Fruit fly (Drosophila melanogaster) whole organism, embryonic: ENCODE results near the gene Kaz-m1.
A peak's percentile ranks its signal among the peaks of the same experiment; 100 is the strongest.

Experiments
- Abd-B ChIP-seq: fragments of 200-800 bp; sonication (Bioruptor generic); optimal IDR thresholded peaks from 2 replicates; lab custom pipeline; 2018; ENCODE audit warnings: missing biosample characterization, mild to moderate bottlenecking, missing genetic modification characterization, moderate library complexity
- CG1024 ChIP-seq: fragments of 200-800 bp; sonication (Bioruptor generic); IDR thresholded peaks from 2 replicates; pipeline ENCODE4 v1.3.6; 2022; ENCODE audit warnings: missing biosample characterization, missing genetic modification characterization
- CG10979 ChIP-seq: fragments of 200-800 bp; sonication (Bioruptor generic); optimal IDR thresholded peaks from 2 replicates; lab custom pipeline; 2018; ENCODE audit warnings: missing biosample characterization, mild to moderate bottlenecking, missing genetic modification characterization, moderate library complexity
- CG11398 ChIP-seq: fragments of 200-800 bp; sonication (Bioruptor generic); optimal IDR thresholded peaks from 2 replicates; lab custom pipeline; 2016; ENCODE audit warnings: missing biosample characterization, missing genetic modification characterization
- CG12071 ChIP-seq: fragments of 200-800 bp; sonication (Bioruptor generic); optimal IDR thresholded peaks from 3 replicates; lab custom pipeline; 2018; ENCODE audit warnings: missing biosample characterization, mild to moderate bottlenecking, missing genetic modification characterization
- CG12744 ChIP-seq: fragments of 200-800 bp; sonication (Bioruptor generic); optimal IDR thresholded peaks from 2 replicates; lab custom pipeline; 2016; ENCODE audit warnings: missing biosample characterization, missing genetic modification characterization
- CG13775 ChIP-seq: fragments of 200-800 bp; sonication (Bioruptor generic); optimal IDR thresholded peaks from 3 replicates; lab custom pipeline; 2017; ENCODE audit warnings: missing biosample characterization, mild to moderate bottlenecking, missing genetic modification characterization
- CG14014 ChIP-seq: fragments of 200-800 bp; sonication (Bioruptor generic); IDR thresholded peaks from 2 replicates; pipeline ENCODE4 v1.3.6; 2022; ENCODE audit warnings: missing biosample characterization, missing genetic modification characterization
- CG14050 ChIP-seq: fragments of 200-800 bp; sonication (Bioruptor generic); IDR thresholded peaks from 3 replicates; pipeline ENCODE4 v1.3.6; 2022; ENCODE audit warnings: missing biosample characterization, missing genetic modification characterization
- CG17359 ChIP-seq: fragments of 200-800 bp; sonication (Bioruptor generic); optimal IDR thresholded peaks from 3 replicates; lab custom pipeline; 2018; ENCODE audit warnings: missing biosample characterization, mild to moderate bottlenecking, missing genetic modification characterization, moderate library complexity
- CG17912 ChIP-seq: fragments of 200-800 bp; sonication (Bioruptor generic); optimal IDR thresholded peaks from 2 replicates; lab custom pipeline; 2018; ENCODE audit warnings: missing biosample characterization, mild to moderate bottlenecking, missing genetic modification characterization
- CG2712 ChIP-seq: fragments of 200-800 bp; optimal IDR thresholded peaks from 3 replicates; lab custom pipeline; 2019; ENCODE audit warnings: missing biosample characterization, mild to moderate bottlenecking, missing genetic modification characterization, moderate library complexity
- CG3995 ChIP-seq: fragments of 200-800 bp; sonication (Bioruptor generic); optimal IDR thresholded peaks from 3 replicates; lab custom pipeline; 2016; ENCODE audit warnings: missing biosample characterization, missing genetic modification characterization
- CG4404 ChIP-seq: fragments of 200-800 bp; sonication (Bioruptor generic); IDR thresholded peaks from 2 replicates; pipeline ENCODE4 v1.3.6; 2022; ENCODE audit warnings: missing biosample characterization, missing genetic modification characterization
- CG8089 ChIP-seq: fragments of 200-800 bp; sonication (Bioruptor generic); optimal IDR thresholded peaks from 3 replicates; lab custom pipeline; 2016; ENCODE audit warnings: missing biosample characterization, missing genetic modification characterization
- CG8359 ChIP-seq: fragments of 200-800 bp; sonication (Bioruptor generic); optimal IDR thresholded peaks from 2 replicates; lab custom pipeline; 2017; ENCODE audit warnings: missing biosample characterization, mild to moderate bottlenecking, missing genetic modification characterization, borderline replicate concordance
- CG9797 ChIP-seq: fragments of 200-800 bp; sonication (Bioruptor generic); optimal IDR thresholded peaks from 3 replicates; lab custom pipeline; 2018; ENCODE audit warnings: missing biosample characterization, mild to moderate bottlenecking, missing genetic modification characterization
- D ChIP-seq, 2 experiments: fragments of 200-800 bp in 1 of 2; fragments of >200 bp in 1 of 2; sonication (Bioruptor generic) in 1 of 2; optimal IDR thresholded peaks; 2 replicates in 1 of 2; 3 replicates in 1 of 2; lab custom pipeline; 2017; ENCODE audit warnings: mild to moderate bottlenecking in 1 of 2, missing biosample characterization in 1 of 2, missing genetic modification characterization in 1 of 2, missing genetic modification reagents in 1 of 2
- Dad ChIP-seq: fragments of 200-800 bp; sonication (Bioruptor generic); optimal IDR thresholded peaks from 3 replicates; lab custom pipeline; 2016; ENCODE audit warnings: missing biosample characterization, missing genetic modification characterization
- Eip74EF ChIP-seq, 2 experiments: fragments of 200-800 bp in 1 of 2; fragments of >200 bp in 1 of 2; sonication (Bioruptor generic) in 1 of 2; optimal IDR thresholded peaks; 2 replicates each; lab custom pipeline; 2017 to 2019; ENCODE audit warnings: missing biosample characterization in 2 of 2, missing genetic modification characterization in 2 of 2, mild to moderate bottlenecking in 1 of 2, moderate library complexity in 1 of 2
- Fer3 ChIP-seq: fragments of 200-800 bp; sonication (Bioruptor generic); optimal IDR thresholded peaks from 2 replicates; lab custom pipeline; 2018; ENCODE audit warnings: missing biosample characterization, mild to moderate bottlenecking, missing genetic modification characterization, moderate library complexity
- GATAe ChIP-seq: fragments of 200-800 bp; sonication (Bioruptor generic); conservative IDR thresholded peaks from 2 replicates; pipeline ENCODE4 v1.3.6; 2022; ENCODE audit warnings: missing biosample characterization, missing genetic modification characterization
- HmgZ ChIP-seq: fragments of 200-800 bp; sonication (Bioruptor generic); optimal IDR thresholded peaks from 2 replicates; lab custom pipeline; 2018; ENCODE audit warnings: missing biosample characterization, mild to moderate bottlenecking, missing genetic modification characterization
- Hr51 ChIP-seq, 2 experiments: fragments of 200-800 bp; sonication (Bioruptor generic); optimal IDR thresholded peaks; 2 replicates in 1 of 2; 3 replicates in 1 of 2; lab custom pipeline; 2016 to 2018; ENCODE audit warnings: missing biosample characterization in 2 of 2, missing genetic modification characterization in 2 of 2, mild to moderate bottlenecking in 1 of 2, moderate library complexity in 1 of 2
- Lim3 ChIP-seq: fragments of 200-800 bp; sonication (Bioruptor generic); IDR thresholded peaks from 2 replicates; pipeline ENCODE4 v1.3.6; 2022; ENCODE audit warnings: missing biosample characterization, missing genetic modification characterization
- Nf-YC ChIP-seq: fragments of 200-800 bp; optimal IDR thresholded peaks from 3 replicates; lab custom pipeline; 2019; ENCODE audit warnings: missing biosample characterization, mild to moderate bottlenecking, missing genetic modification characterization, moderate library complexity
- Opbp ChIP-seq: fragments of 200-800 bp; sonication (Bioruptor generic); IDR thresholded peaks from 3 replicates; pipeline ENCODE4 v1.3.6; 2022; ENCODE audit warnings: missing biosample characterization, missing genetic modification characterization; ENCODE audit not compliant: partially characterized antibody
- Tbp ChIP-seq: fragments of >200 bp; optimal IDR thresholded peaks from 2 replicates; lab custom pipeline; 2018; ENCODE audit warnings: missing biosample characterization, missing genetic modification characterization
- ash1 ChIP-seq: fragments of 200-800 bp; sonication (Bioruptor generic); optimal IDR thresholded peaks from 2 replicates; lab custom pipeline; 2018; ENCODE audit warnings: missing biosample characterization, mild to moderate bottlenecking, missing genetic modification characterization
- bbx ChIP-seq: fragments of 200-800 bp; sonication (Bioruptor generic); IDR thresholded peaks from 2 replicates; pipeline ENCODE4 v1.3.6; 2022; ENCODE audit warnings: missing biosample characterization, missing genetic modification characterization; ENCODE audit not compliant: partially characterized antibody
- chif ChIP-seq, 2 experiments: fragments of 200-800 bp; sonication (Bioruptor generic); optimal IDR thresholded peaks; 3 replicates each; lab custom pipeline; 2016; ENCODE audit warnings: missing biosample characterization in 2 of 2, missing genetic modification characterization in 2 of 2
- dmrt99B ChIP-seq: fragments of 200-800 bp; sonication (Bioruptor generic); optimal IDR thresholded peaks from 2 replicates; lab custom pipeline; 2018; ENCODE audit warnings: missing biosample characterization, mild to moderate bottlenecking, missing genetic modification characterization, moderate library complexity
- exex ChIP-seq: fragments of 200-800 bp; sonication (Bioruptor generic); optimal IDR thresholded peaks from 4 replicates; lab custom pipeline; 2018; ENCODE audit warnings: missing biosample characterization, mild to moderate bottlenecking, missing genetic modification characterization, moderate library complexity
- fd96Cb ChIP-seq: fragments of 200-800 bp; sonication (Bioruptor generic); optimal IDR thresholded peaks from 2 replicates; lab custom pipeline; 2018; ENCODE audit warnings: missing biosample characterization, mild to moderate bottlenecking, missing genetic modification characterization, moderate library complexity
- hb ChIP-seq: fragments of 200-800 bp; sonication (Bioruptor generic); IDR thresholded peaks from 3 replicates; pipeline ENCODE4 v1.3.6; 2022; ENCODE audit warnings: missing biosample characterization, missing genetic modification characterization; ENCODE audit not compliant: partially characterized antibody
- insv ChIP-seq, 2 experiments: fragments of 200-800 bp; sonication (Bioruptor generic); optimal IDR thresholded peaks; 3 replicates each; lab custom pipeline; 2016 to 2018; ENCODE audit warnings: missing biosample characterization in 2 of 2, missing genetic modification characterization in 2 of 2
- inv ChIP-seq: fragments of 200-800 bp; sonication (Bioruptor generic); IDR thresholded peaks from 2 replicates; pipeline ENCODE4 v1.3.6; 2022; ENCODE audit warnings: missing biosample characterization, missing genetic modification characterization; ENCODE audit not compliant: partially characterized antibody
- ken ChIP-seq: fragments of 200-800 bp; sonication (Bioruptor generic); IDR thresholded peaks from 3 replicates; pipeline ENCODE4 v1.3.6; 2022; ENCODE audit warnings: missing biosample characterization, missing genetic modification characterization
- knrl ChIP-seq: fragments of 200-800 bp; sonication (Bioruptor generic); IDR thresholded peaks from 3 replicates; pipeline ENCODE4 v1.3.6; 2022; ENCODE audit warnings: missing biosample characterization, missing genetic modification characterization; ENCODE audit not compliant: partially characterized antibody
- lmd ChIP-seq: fragments of 200-800 bp; sonication (Bioruptor generic); IDR thresholded peaks from 2 replicates; pipeline ENCODE4 v1.3.6; 2022; ENCODE audit warnings: missing biosample characterization, missing genetic modification characterization
- onecut ChIP-seq: fragments of 200-800 bp; sonication (Bioruptor generic); IDR thresholded peaks from 2 replicates; pipeline ENCODE4 v1.3.6; 2022; ENCODE audit warnings: missing biosample characterization, missing genetic modification characterization
- repo ChIP-seq: fragments of 200-800 bp; sonication (Bioruptor generic); optimal IDR thresholded peaks from 2 replicates; lab custom pipeline; 2016; ENCODE audit warnings: missing biosample characterization, missing genetic modification characterization
- sna ChIP-seq: fragments of 200-800 bp; sonication (Bioruptor generic); IDR thresholded peaks from 2 replicates; pipeline ENCODE4 v1.3.6; 2022; ENCODE audit warnings: missing biosample characterization, missing genetic modification characterization; ENCODE audit not compliant: partially characterized antibody
- sqz ChIP-seq: fragments of 200-800 bp; sonication (Bioruptor generic); optimal IDR thresholded peaks from 3 replicates; lab custom pipeline; 2018; ENCODE audit warnings: missing biosample characterization, mild to moderate bottlenecking, missing genetic modification characterization
- trh ChIP-seq: fragments of 200-800 bp; sonication (Bioruptor generic); optimal IDR thresholded peaks from 2 replicates; lab custom pipeline; 2016; ENCODE audit warnings: missing biosample characterization, missing genetic modification characterization
- twi ChIP-seq: fragments of 200-800 bp; optimal IDR thresholded peaks from 2 replicates; lab custom pipeline; 2019; ENCODE audit warnings: missing biosample characterization, mild to moderate bottlenecking, missing genetic modification characterization, moderate library complexity

Gene Kaz-m1

dm6 chr3R:26017771-26018731 lies 3.5 kb downstream of the Kaz-m1 start (continued):
- TF ChIP-seq D (optimal IDR thresholded peaks at IDR 0.05; lab: Kevin White, UChicago), result peak; percentile 4
- TF ChIP-seq D (GFP tag; optimal IDR thresholded peaks at IDR 0.05; lab: Kevin White, UChicago), result peak; percentile 92
- no peak for TF ChIP-seq ash1 (GFP tag; lab: Kevin White, UChicago)
- TF ChIP-seq CG17359 (tag; lab: Kevin White, UChicago), result peak; percentile 78
- peak; percentile 79 for TF ChIP-seq CG8359 (GFP tag; lab: Kevin White, UChicago)
- no peak for TF ChIP-seq inv
- TF ChIP-seq CG11398 (GFP tag; lab: Kevin White, UChicago), result no peak
- no peak for TF ChIP-seq knrl (GFP tag; lab: Robert Waterston, UW)
- peak; percentile 89 for TF ChIP-seq dmrt99B
- 0 out of 3 replicates have a peak, but pooled peaks have one; percentile 29 for TF ChIP-seq ken (GFP tag; lab: Robert Waterston, UW)
- TF ChIP-seq CG12744 (GFP tag; lab: Kevin White, UChicago), result no peak
- peak; percentile 9 for TF ChIP-seq trh (GFP tag; lab: Kevin White, UChicago)
- TF ChIP-seq Hr51 (GFP tag; optimal IDR thresholded peaks at IDR 0.05; lab: Kevin White, UChicago), result peak in 1 of 2 experiments; percentile 84
- no peak for TF ChIP-seq CG12071
- no peak for TF ChIP-seq sna
- TF ChIP-seq Nf-YC (tag; lab: Kevin White, UChicago), result no peak
- peak in 1 of 2 experiments; percentile 81 for TF ChIP-seq insv (GFP tag; optimal IDR thresholded peaks at IDR 0.05; lab: Kevin White, UChicago)
- peak; percentile 97 for TF ChIP-seq CG10979
- peak; percentile 86 for TF ChIP-seq sqz
- TF ChIP-seq twi (tag; lab: Kevin White, UChicago), result peak; percentile 82
- no peak for TF ChIP-seq GATAe
- no peak for TF ChIP-seq CG9797 (GFP tag; lab: Kevin White, UChicago)
- no peak for TF ChIP-seq Dad (GFP tag; lab: Kevin White, UChicago)
- no peak for TF ChIP-seq CG3995 (GFP tag; lab: Kevin White, UChicago)
- peak; percentile 89 for TF ChIP-seq fd96Cb (tag; lab: Kevin White, UChicago)
- peak; percentile 88 for TF ChIP-seq CG13775 (GFP tag; lab: Kevin White, UChicago)
- TF ChIP-seq bbx (GFP tag; lab: Robert Waterston, UW), result no peak
- no peak for TF ChIP-seq hb (GFP tag; lab: Robert Waterston, UW)
- TF ChIP-seq Abd-B, result peak; percentile 73
- TF ChIP-seq CG4404 (GFP tag; lab: Robert Waterston, UW), result peak; percentile 94
- TF ChIP-seq CG2712 (tag; lab: Kevin White, UChicago), result peak; percentile 97
- TF ChIP-seq CG17912 (GFP tag; lab: Kevin White, UChicago), result no peak
- no peak for TF ChIP-seq CG1024
- TF ChIP-seq onecut (GFP tag; lab: Robert Waterston, UW), result peak; percentile 62
- no peak for TF ChIP-seq exex (tag; lab: Kevin White, UChicago)
- TF ChIP-seq Fer3, result peak; percentile 38
- TF ChIP-seq CG14050 (GFP tag; lab: Robert Waterston, UW), result no peak; the same call in 2 of the 3 replicates
- TF ChIP-seq CG8089 (GFP tag; lab: Kevin White, UChicago), result no peak
- TF ChIP-seq lmd (GFP tag; lab: Robert Waterston, UW), result peak; percentile 65; the same call in 1 of the 2 replicates
- TF ChIP-seq repo, result no peak
- no peak for TF ChIP-seq Lim3 (GFP tag; lab: Robert Waterston, UW)
- TF ChIP-seq Opbp, result no peak
- TF ChIP-seq HmgZ (tag; lab: Kevin White, UChicago), result no peak
- peak in 1 of 2 experiments; percentile 73 for TF ChIP-seq Eip74EF (GFP tag; optimal IDR thresholded peaks at IDR 0.05; lab: Kevin White, UChicago)
- TF ChIP-seq chif (GFP tag; optimal IDR thresholded peaks at IDR 0.05; lab: Kevin White, UChicago), result peak in 1 of 2 experiments; percentile 33
- no peak for TF ChIP-seq CG14014 (GFP tag; lab: Robert Waterston, UW)
- no peak for TF ChIP-seq Tbp (GFP tag; lab: Kevin White, UChicago)
